Worm (Caenorhabditis elegans): ENCODE measurements around the gene unc-10.

unc-10 gene

ce11 chrX:7315329-7315728 lies 35.2 kb upstream of the unc-10 start, which contains the start of gene spp-3 (continued):
- TF ChIP-seq sem-4 (tag; optimal IDR thresholded peaks at IDR 0.05) (no peak), nhr-11 (tag; optimal IDR thresholded peaks at IDR 0.05) (no peak), sma-3 (GFP tag; optimal IDR thresholded peaks at IDR 0.05) (peak; percentile 7), ama-1 (optimal IDR thresholded peaks at IDR 0.05) (no peak), ZK546.5 (tag; optimal IDR thresholded peaks at IDR 0.05) (no peak), nhr-10 (tag; optimal IDR thresholded peaks at IDR 0.05) (no peak), C34F6.9 (tag; optimal IDR thresholded peaks at IDR 0.05) (no peak), mbf-1 (tag; optimal IDR thresholded peaks at IDR 0.05) (no peak), crh-2 (tag; optimal IDR thresholded peaks at IDR 0.05) (peak; percentile 43), blmp-1 (tag; optimal IDR thresholded peaks at IDR 0.05; ENCODE audit: insufficient read depth) (no peak), lsy-2 (tag; optimal IDR thresholded peaks at IDR 0.05) (peak in 1 of 2 experiments; percentile 18), ztf-1 (GFP tag; conservative IDR thresholded peaks at IDR 0.05) (no peak), ztf-4 (tag; optimal IDR thresholded peaks at IDR 0.05) (no peak), unc-39 (tag; optimal IDR thresholded peaks at IDR 0.05) (no peak), aly-2 (tag; optimal IDR thresholded peaks at IDR 0.05) (no peak), mab-5 (tag; optimal IDR thresholded peaks at IDR 0.05) (no peak)

- peak; percentile 29 for TF ChIP-seq crh-2 (tag; optimal IDR thresholded peaks at IDR 0.05)
- no peak for TF ChIP-seq skn-1 (tag; optimal IDR thresholded peaks at IDR 0.05)
- peak; percentile 34 for TF ChIP-seq fos-1 (tag; optimal IDR thresholded peaks at IDR 0.05)
- TF ChIP-seq R02D3.7 (tag; optimal IDR thresholded peaks at IDR 0.05) = no peak
Measured at ce11 chrX:7314564-7314963, 34.4 kb upstream of the unc-10 start.

- TF ChIP-seq elt-1 (tag; optimal IDR thresholded peaks at IDR 0.05) = no peak
- no peak for TF ChIP-seq snpc-4 (tag; optimal IDR thresholded peaks at IDR 0.05)
- TF ChIP-seq sem-4 (tag; optimal IDR thresholded peaks at IDR 0.05) = no peak
- TF ChIP-seq unc-62 (GFP tag; optimal IDR thresholded peaks at IDR 0.05) = no peak
- no peak for TF ChIP-seq lin-11 (tag; optimal IDR thresholded peaks at IDR 0.05)
- TF ChIP-seq mdl-1 (tag; optimal IDR thresholded peaks at IDR 0.05) = no peak
- TF ChIP-seq crh-2 (tag; optimal IDR thresholded peaks at IDR 0.05) = no peak
- TF ChIP-seq nhr-25 (tag; optimal IDR thresholded peaks at IDR 0.05) = no peak
- TF ChIP-seq ama-1 (optimal IDR thresholded peaks at IDR 0.05) = no peak
- TF ChIP-seq Y55F3AM.14 (GFP tag; optimal IDR thresholded peaks at IDR 0.05) = no peak
- no peak for TF ChIP-seq unc-39 (tag; optimal IDR thresholded peaks at IDR 0.05)
- no peak for TF ChIP-seq C34F6.9 (tag; optimal IDR thresholded peaks at IDR 0.05)
- TF ChIP-seq lin-13 (GFP tag; optimal IDR thresholded peaks at IDR 0.05) = no peak
- TF ChIP-seq dmd-4 (tag; optimal IDR thresholded peaks at IDR 0.05) = no peak
- TF ChIP-seq nhr-12 (tag; optimal IDR thresholded peaks at IDR 0.05) = no peak
- no peak for TF ChIP-seq nhr-237 (tag; optimal IDR thresholded peaks at IDR 0.05)
- no peak for TF ChIP-seq nhr-129 (tag; optimal IDR thresholded peaks at IDR 0.05)
- no peak for TF ChIP-seq mab-5 (tag; optimal IDR thresholded peaks at IDR 0.05)
Measured at ce11 chrX:7313236-7313635, 33.1 kb upstream of the unc-10 start.

- TF ChIP-seq ceh-82 (tag; optimal IDR thresholded peaks at IDR 0.05) = no peak
- no peak for TF ChIP-seq nhr-77 (tag; optimal IDR thresholded peaks at IDR 0.05)
- TF ChIP-seq mdl-1 (tag; optimal IDR thresholded peaks at IDR 0.05) = no peak
- TF ChIP-seq snpc-4 (tag; optimal IDR thresholded peaks at IDR 0.05) = no peak
- TF ChIP-seq nhr-12 (tag; optimal IDR thresholded peaks at IDR 0.05) = no peak
- no peak for TF ChIP-seq nhr-6 (tag; optimal IDR thresholded peaks at IDR 0.05)
- TF ChIP-seq ztf-4 (tag; optimal IDR thresholded peaks at IDR 0.05) = no peak
- TF ChIP-seq elt-1 (tag; optimal IDR thresholded peaks at IDR 0.05) = no peak
- no peak for TF ChIP-seq sma-3 (GFP tag; optimal IDR thresholded peaks at IDR 0.05)
- no peak for TF ChIP-seq nhr-129 (tag; optimal IDR thresholded peaks at IDR 0.05)
- TF ChIP-seq aly-2 (tag; optimal IDR thresholded peaks at IDR 0.05) = no peak
- TF ChIP-seq nhr-25 (tag; optimal IDR thresholded peaks at IDR 0.05) = no peak
- no peak for TF ChIP-seq ZK546.5 (tag; optimal IDR thresholded peaks at IDR 0.05)
- TF ChIP-seq mbf-1 (tag; optimal IDR thresholded peaks at IDR 0.05) = no peak
- no peak for TF ChIP-seq peb-1 (tag; optimal IDR thresholded peaks at IDR 0.05)
Measured at ce11 chrX:7311870-7312269, 31.7 kb upstream of the unc-10 start.

- TF ChIP-seq nhr-11 (tag; optimal IDR thresholded peaks at IDR 0.05) = no peak
- no peak for TF ChIP-seq skn-1 (tag; optimal IDR thresholded peaks at IDR 0.05)
- TF ChIP-seq fos-1 (tag; optimal IDR thresholded peaks at IDR 0.05) = no peak
- no peak for TF ChIP-seq nhr-77 (tag; optimal IDR thresholded peaks at IDR 0.05)
- no peak for TF ChIP-seq alr-1 (tag; optimal IDR thresholded peaks at IDR 0.05)
- TF ChIP-seq nhr-25 (tag; optimal IDR thresholded peaks at IDR 0.05) = no peak
Measured at ce11 chrX:7309775-7310174, 29.7 kb upstream of the unc-10 start, which contains the start of the genes his-38 and his-40. Gene his-38 (minus strand): TSS chrX:7309875. Gene his-40 (plus strand): TSS chrX:7310110.

All from whole organism, L2 larva.